Worm (Caenorhabditis elegans) whole organism, early embryonic: ENCODE results near the gene gst-26.
"Not testable (repeated sequence)": the region's sequence is repeated elsewhere in the genome, so short reads cannot be mapped to it uniquely, and the experiment has no call there.

ENCODE experiments used
- B0310.2 ChIP-seq: sonication (generic microtip); optimal IDR thresholded peaks from 2 replicates; lab custom pipeline; 2016; ENCODE audit warnings: mild to moderate bottlenecking, missing genetic modification characterization, missing compliant biosample characterization
- F13C5.2 ChIP-seq: sonication (generic microtip); optimal IDR thresholded peaks from 2 replicates; lab custom pipeline; 2017; ENCODE audit warnings: mild to moderate bottlenecking, missing genetic modification characterization, inconsistent platforms, missing compliant biosample characterization
- aly-1 ChIP-seq: sonication (generic microtip); optimal IDR thresholded peaks from 2 replicates; lab custom pipeline; 2016; ENCODE audit warnings: missing genetic modification characterization, missing compliant biosample characterization
- ama-1 ChIP-seq: fragments of 150-350 bp; optimal IDR thresholded peaks from 2 replicates; lab custom pipeline; 2014
- ceh-13 ChIP-seq: fragments of 200-800 bp; sonication (Bioruptor generic); optimal IDR thresholded peaks from 2 replicates; lab custom pipeline; 2018; ENCODE audit warnings: mild to moderate bottlenecking, missing genetic modification characterization, missing compliant biosample characterization
- ceh-36 ChIP-seq: sonication (generic microtip); optimal IDR thresholded peaks from 2 replicates; lab custom pipeline; 2016; ENCODE audit warnings: missing genetic modification characterization, inconsistent platforms, missing compliant biosample characterization
- ets-7 ChIP-seq: sonication (generic microtip); optimal IDR thresholded peaks from 2 replicates; lab custom pipeline; 2016; ENCODE audit warnings: missing genotype, missing genetic modification characterization, missing compliant biosample characterization
- flt-1 ChIP-seq: fragments of 200-800 bp; sonication (Bioruptor generic); IDR thresholded peaks from 2 replicates; pipeline ENCODE4 v1.3.6; 2022; ENCODE audit warnings: missing genetic modification characterization, missing compliant biosample characterization
- hmbx-1 ChIP-seq: sonication (generic microtip); optimal IDR thresholded peaks from 2 replicates; lab custom pipeline; 2016; ENCODE audit warnings: mild to moderate bottlenecking, missing genetic modification characterization, missing compliant biosample characterization
- hmg-4 ChIP-seq: fragments of 200-800 bp; sonication (Bioruptor generic); optimal IDR thresholded peaks from 2 replicates; lab custom pipeline; 2018; ENCODE audit warnings: mild to moderate bottlenecking, missing genetic modification characterization, missing compliant biosample characterization
- hnd-1 ChIP-seq: sonication (generic microtip); optimal IDR thresholded peaks from 2 replicates; lab custom pipeline; 2016; ENCODE audit warnings: missing genetic modification characterization, missing compliant biosample characterization
- pes-1 ChIP-seq: fragments of 200-800 bp; sonication (Bioruptor generic); IDR thresholded peaks from 2 replicates; pipeline ENCODE4 v1.3.6; 2022; ENCODE audit warnings: missing genetic modification reagents, missing genetic modification characterization, missing compliant biosample characterization
- scrt-1 ChIP-seq: fragments of 200-800 bp; sonication (Bioruptor generic); IDR thresholded peaks from 2 replicates; pipeline ENCODE4 v1.3.6; 2022; ENCODE audit warnings: missing genetic modification characterization, missing compliant biosample characterization
- sea-1 ChIP-seq: fragments of 200-800 bp; sonication (Bioruptor generic); conservative IDR thresholded peaks from 2 replicates; pipeline ENCODE4 v1.3.6; 2022; ENCODE audit warnings: missing genetic modification characterization, missing compliant biosample characterization
- tbx-11 ChIP-seq: fragments of 200-800 bp; sonication (Bioruptor generic); IDR thresholded peaks from 2 replicates; pipeline ENCODE4 v1.3.6; 2022; ENCODE audit warnings: missing genetic modification characterization, missing compliant biosample characterization
- tbx-37 ChIP-seq: fragments of 200-800 bp; sonication (Bioruptor generic); conservative IDR thresholded peaks from 2 replicates; pipeline ENCODE4 v1.3.6; 2022; ENCODE audit warnings: missing genetic modification reagents, missing genetic modification characterization, missing compliant biosample characterization
- tra-4 ChIP-seq: sonication (generic microtip); optimal IDR thresholded peaks from 2 replicates; lab custom pipeline; 2017; ENCODE audit warnings: missing genetic modification characterization, missing compliant biosample characterization

Gene gst-26

DNA sequence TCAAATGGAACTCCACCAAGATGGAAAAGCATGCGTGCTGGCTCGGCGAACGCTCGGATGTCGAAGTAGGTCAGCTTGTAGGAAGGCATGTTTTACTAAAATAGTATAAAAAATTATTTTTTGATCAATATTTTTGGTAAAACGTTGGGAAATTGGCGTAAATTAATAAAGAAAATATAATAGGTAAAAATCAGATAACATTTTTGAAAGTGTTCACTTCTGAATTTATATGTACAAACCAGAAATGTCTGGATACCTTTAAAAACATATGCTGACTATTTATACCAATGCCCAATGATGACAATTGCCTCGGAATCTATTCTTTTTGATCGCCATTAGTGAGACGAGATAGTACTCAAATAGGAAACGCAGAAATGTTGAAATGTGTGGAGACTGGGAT lies 20.9 kb upstream of the gst-26 start, which contains the start of gene gst-35:
gst-35 (minus strand) TSS at position 101 of the 400 bp plus-strand sequence.
- TF ChIP-seq tra-4 (tag; lab: Kevin White, UChicago) (no peak), aly-1 (tag; lab: Kevin White, UChicago) (no peak), pes-1 (no peak)

DNA sequence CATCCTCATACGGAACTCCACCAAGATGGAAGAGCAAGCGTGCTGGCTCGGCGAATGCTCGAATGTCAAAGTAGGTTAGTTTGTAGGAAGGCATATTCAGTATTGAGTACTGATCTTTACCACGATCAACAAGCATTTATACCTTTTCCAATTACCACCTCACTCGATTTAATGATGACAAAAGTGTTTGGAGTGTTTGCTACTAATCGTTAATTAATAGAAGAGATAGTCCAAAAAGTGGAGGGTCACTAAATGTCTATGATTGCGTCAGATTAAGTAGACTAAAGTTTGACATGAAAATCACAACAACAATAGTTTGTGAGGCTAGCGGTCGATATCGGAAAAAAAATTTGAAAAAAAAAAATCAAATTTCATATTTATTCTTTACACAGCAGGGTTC lies 18.8 kb upstream of the gst-26 start, which contains the start of gene gst-34:
gst-34 (minus strand) TSS at position 101 of the 400 bp plus-strand sequence.
- TF ChIP-seq ceh-36 (tag; lab: Kevin White, UChicago) (no peak), aly-1 (tag; lab: Kevin White, UChicago) (no peak), tbx-11 (GFP tag; lab: Robert Waterston, UW) (no peak), flt-1 (GFP tag; lab: Robert Waterston, UW) (no peak), hmbx-1 (tag; lab: Kevin White, UChicago) (no peak), sea-1 (no peak), hmg-4 (GFP tag; lab: Kevin White, UChicago) (no peak), ama-1 (lab: Kevin White, UChicago) (no peak)

DNA sequence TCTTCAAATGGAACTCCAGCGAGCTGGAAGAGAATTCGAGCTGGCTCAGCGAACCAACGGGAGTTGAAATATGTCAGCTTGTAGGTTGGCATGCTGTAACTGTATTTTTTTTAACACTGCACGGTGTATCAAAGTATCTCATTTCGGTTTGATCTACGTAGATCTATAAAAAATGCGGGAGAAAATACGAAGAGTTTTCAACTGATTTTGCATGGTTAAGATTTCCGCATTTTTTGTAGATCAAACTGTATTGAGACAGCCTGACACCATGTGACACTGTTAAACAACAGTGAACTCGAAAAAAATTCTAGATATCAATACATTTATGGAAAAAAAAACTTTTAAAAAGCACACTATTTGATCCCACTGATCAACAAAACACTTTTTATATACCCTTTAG lies 14.1 kb upstream of the gst-26 start, which contains the start of gene gst-32:
gst-32 (minus strand) TSS at position 101 of the 400 bp plus-strand sequence.
- TF ChIP-seq pes-1 (no peak), scrt-1 (no peak), hmbx-1 (tag; lab: Kevin White, UChicago) (no peak), ceh-36 (tag; lab: Kevin White, UChicago) (no peak), ets-7 (tag; lab: Kevin White, UChicago) (no peak), F13C5.2 (no peak), tbx-11 (GFP tag; lab: Robert Waterston, UW) (no peak), aly-1 (tag; lab: Kevin White, UChicago) (no peak), ama-1 (lab: Kevin White, UChicago) (no peak)

DNA sequence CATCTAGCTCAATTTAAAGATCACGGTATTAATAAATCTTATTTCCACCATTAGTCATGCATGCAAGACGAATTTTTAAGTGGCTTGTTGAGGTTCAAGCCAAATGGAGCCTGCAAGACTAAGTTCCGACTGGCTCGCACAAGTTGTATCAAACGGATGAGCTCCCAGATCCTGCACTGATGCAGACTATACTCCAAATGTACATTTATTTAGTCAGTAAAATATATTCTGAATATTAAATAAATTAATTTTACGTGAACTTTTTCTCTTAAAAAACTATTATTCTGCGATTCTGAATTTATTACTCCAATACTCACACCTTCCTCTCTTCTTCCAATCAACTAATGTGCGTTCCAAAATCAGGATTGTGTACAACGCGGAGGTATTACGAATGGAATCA lies 11.3 kb upstream of the gst-26 start, which contains the start of gene Y53F4B.36:
Y53F4B.36 (plus strand) TSS at position 301 of the 400 bp plus-strand sequence.
- TF ChIP-seq flt-1 (GFP tag; lab: Robert Waterston, UW) = no peak

DNA sequence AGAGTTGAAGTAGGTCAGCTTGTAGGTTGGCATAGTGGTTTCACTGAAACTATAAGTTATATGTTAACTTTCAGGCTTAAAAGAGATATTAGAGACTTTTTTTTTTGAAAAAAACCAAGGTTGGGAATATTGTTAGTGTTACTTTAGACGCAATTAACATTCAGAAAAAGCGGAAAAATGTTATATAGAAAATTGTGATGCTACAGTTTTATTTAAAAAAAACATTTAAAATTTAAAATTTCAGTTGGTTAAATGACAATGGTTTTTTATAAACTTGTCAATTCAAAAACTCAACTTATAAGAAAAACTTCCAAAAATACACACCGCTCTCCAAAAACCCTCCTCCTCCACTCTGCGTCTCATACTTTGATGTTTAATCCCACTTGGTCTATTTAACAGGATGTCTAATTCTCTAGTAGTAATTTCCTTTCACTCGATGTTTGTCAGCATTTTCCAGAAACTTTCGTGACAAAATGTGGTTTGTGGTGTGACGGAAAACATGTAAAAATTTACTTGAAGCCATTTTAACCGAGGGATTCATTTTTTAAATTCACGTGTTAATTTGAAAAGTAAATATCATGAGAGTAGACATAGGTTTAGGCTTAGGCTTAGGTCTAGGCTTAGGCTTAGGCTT lies 10.7 kb upstream of the gst-26 start, which contains the start of gene gst-31:
gst-31 (minus strand) TSS at position 51 of the 634 bp plus-strand sequence.
- no peak for TF ChIP-seq F13C5.2
- no peak for TF ChIP-seq aly-1 (tag; lab: Kevin White, UChicago)
- no peak for TF ChIP-seq sea-1

DNA sequence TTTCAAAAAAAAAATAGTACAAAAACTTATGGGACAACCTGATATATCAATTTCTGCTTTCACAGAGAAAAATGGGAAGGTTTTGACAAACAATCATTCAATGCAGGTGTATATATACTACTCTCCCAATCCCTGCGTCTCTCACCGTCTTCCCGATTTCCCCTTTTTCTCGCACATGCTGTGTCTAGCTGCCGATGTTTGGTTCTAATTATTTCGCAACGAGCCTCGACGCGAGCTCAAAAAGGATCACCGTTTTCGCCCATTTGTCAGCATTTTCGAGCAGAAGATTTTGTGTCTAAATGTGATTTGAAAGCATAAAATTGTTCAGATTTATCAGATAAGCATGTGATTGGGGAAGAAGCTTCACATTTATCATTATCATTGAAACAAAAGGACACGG lies 8.8 kb upstream of the gst-26 start:
- TF ChIP-seq ceh-13 (GFP tag; lab: Kevin White, UChicago) (no peak), hnd-1 (tag; lab: Kevin White, UChicago) (no peak)

DNA sequence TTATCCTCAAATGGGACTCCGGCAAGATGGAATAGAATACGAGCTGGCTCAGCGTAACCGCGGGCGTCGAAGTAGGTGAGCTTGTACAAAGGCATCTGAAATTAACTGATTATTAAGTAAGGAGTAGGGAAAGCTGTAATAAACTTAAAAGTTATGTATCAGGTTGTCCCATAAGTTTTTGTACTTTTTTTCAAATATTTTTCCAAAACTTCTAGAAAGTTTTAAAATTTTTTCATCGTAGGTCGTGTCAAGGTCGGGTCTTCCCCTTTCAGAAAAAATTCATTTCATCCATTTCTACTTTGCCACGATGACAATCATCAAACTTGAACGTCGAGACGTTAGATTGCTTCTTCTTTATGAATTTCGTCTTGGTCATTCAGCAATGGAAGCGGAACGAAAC lies 7.5 kb upstream of the gst-26 start, which contains the start of gene gst-39:
gst-39 (minus strand) TSS at position 101 of the 400 bp plus-strand sequence.
- TF ChIP-seq ets-7 (tag; lab: Kevin White, UChicago); tra-4 (tag; lab: Kevin White, UChicago); hmg-4 (GFP tag; lab: Kevin White, UChicago): not testable (repeated sequence)

DNA sequence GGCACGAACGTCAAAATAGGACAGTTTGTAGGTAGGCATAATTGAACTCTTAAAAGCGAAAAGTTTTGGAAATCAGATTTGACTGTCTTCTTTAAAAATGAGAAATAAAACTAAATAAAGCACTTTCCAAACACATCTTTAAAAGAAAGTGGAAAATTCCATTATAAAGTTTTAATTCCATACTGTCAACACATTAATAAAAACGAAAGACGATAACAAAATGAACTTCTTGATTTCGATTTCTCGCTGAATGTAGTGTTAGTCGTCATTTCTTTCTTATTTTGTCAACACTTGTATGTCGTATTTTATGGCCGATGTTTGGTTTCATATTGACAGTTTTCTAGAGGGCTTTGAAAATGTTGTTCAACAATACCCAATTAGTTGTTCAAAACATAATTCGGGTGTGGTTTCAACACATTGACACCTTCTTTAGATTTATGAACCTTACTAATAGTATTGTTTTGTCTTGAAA lies 5.5 kb upstream of the gst-26 start, which contains the start of gene gst-29:
gst-29 (minus strand) TSS at position 51 of the 472 bp plus-strand sequence.
- TF ChIP-seq ama-1 (lab: Kevin White, UChicago) (no peak), hmbx-1 (tag; lab: Kevin White, UChicago) (no peak), ets-7 (tag; lab: Kevin White, UChicago) (no peak), hmg-4 (GFP tag; lab: Kevin White, UChicago) (no peak)

DNA sequence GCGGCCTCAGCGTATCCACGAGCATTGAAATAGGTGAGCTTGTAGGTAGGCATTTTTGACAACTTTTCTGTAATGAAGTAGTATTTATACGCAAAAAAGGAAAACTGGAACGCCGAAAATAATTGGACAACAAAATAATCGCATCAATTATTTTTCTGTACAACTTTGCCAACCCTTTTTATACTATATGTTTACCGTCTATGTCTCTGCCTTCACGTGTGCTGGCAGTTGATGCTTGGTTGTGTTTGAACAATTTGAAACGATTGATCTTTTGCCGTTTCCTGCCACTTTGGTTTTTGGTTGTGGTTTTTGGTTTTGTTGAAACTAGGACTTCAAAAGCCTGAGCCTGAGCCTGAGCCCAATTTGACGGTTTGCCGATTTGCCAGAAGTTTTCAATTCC lies 3.0 kb upstream of the gst-26 start, which contains the start of gene gst-28:
gst-28 (minus strand) TSS at position 238 of the 400 bp plus-strand sequence.
- TF ChIP-seq ama-1 (lab: Kevin White, UChicago) = no peak
- no peak for TF ChIP-seq ceh-36 (tag; lab: Kevin White, UChicago)
- TF ChIP-seq sea-1 = no peak
- TF ChIP-seq pes-1 = no peak
- TF ChIP-seq tra-4 (tag; lab: Kevin White, UChicago) = no peak
- no peak for TF ChIP-seq ets-7 (tag; lab: Kevin White, UChicago)
- TF ChIP-seq F13C5.2 = no peak
- TF ChIP-seq aly-1 (tag; lab: Kevin White, UChicago) = no peak
- no peak for TF ChIP-seq scrt-1
- TF ChIP-seq hnd-1 (tag; lab: Kevin White, UChicago) = no peak
- no peak for TF ChIP-seq flt-1 (GFP tag; lab: Robert Waterston, UW)
- no peak for TF ChIP-seq tbx-37
- no peak for TF ChIP-seq tbx-11 (GFP tag; lab: Robert Waterston, UW)
- TF ChIP-seq ceh-13 (GFP tag; lab: Kevin White, UChicago) = no peak
- TF ChIP-seq hmg-4 (GFP tag; lab: Kevin White, UChicago) = no peak
- TF ChIP-seq B0310.2 (tag; lab: Kevin White, UChicago) = no peak
- TF ChIP-seq hmbx-1 (tag; lab: Kevin White, UChicago) = no peak
